Fruit fly (Drosophila melanogaster): ENCODE measurements around the gene CG17726.

Gene CG17726

DNA sequence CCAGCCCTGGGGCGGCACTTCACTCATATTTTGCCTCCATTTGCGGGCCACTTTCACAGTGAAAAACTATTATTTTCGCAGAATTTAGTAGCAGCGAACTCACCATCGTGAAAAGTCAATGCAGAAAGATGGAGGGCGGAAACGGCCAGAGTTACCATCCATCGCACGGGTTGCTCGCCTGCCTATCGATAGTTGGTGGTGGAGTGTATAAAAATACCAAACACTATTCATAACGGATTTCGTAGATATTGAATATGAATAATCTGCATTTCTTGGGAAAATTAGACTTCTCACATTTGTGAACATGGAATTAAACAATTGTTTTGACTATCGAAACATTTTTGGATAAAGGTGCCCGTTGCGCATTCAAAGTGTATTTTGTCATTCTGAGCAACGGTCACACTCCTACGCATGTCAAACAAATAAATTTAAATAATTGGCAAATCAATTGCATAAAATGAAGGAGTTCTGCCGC is 10.4 kb upstream of the CG17726 start, which contains the start of the genes RpS25 and CG4820 (continued):
- TF ChIP-seq CG6813 (GFP tag; optimal IDR thresholded peaks at IDR 0.05) (peak; percentile 92), z (GFP tag; IDR thresholded peaks at IDR 0.05) (0 out of 3 replicates have a peak, but pooled peaks have one; percentile 54), gcm (GFP tag; optimal IDR thresholded peaks at IDR 0.05) (peak; percentile 89), ap (GFP tag; IDR thresholded peaks at IDR 0.05) (peak; percentile 71), wor (GFP tag; IDR thresholded peaks at IDR 0.05) (0 out of 2 replicates have a peak, but pooled peaks have one; percentile 44), bigmax (GFP tag; optimal IDR thresholded peaks at IDR 0.05) (peak; percentile 92), jing (GFP tag; optimal IDR thresholded peaks at IDR 0.05) (peak; percentile 78), gfzf (GFP tag; optimal IDR thresholded peaks at IDR 0.05) (peak; percentile 97), Elba2 (GFP tag; optimal IDR thresholded peaks at IDR 0.05) (peak; percentile 52), CG10431 (GFP tag; optimal IDR thresholded peaks at IDR 0.05) (peak; percentile 87), ham (GFP tag; IDR thresholded peaks at IDR 0.05) (peak; percentile 55; the same call in 1 of the 2 replicates), btn (GFP tag; optimal IDR thresholded peaks at IDR 0.05) (peak; percentile 88), Nf-YA (GFP tag; IDR thresholded peaks at IDR 0.05) (peak; percentile 79), D19A (tag; optimal IDR thresholded peaks at IDR 0.05) (peak; percentile 65), nmo (GFP tag; optimal IDR thresholded peaks at IDR 0.05) (peak; percentile 93), Eip74EF (GFP tag; optimal IDR thresholded peaks at IDR 0.05) (peak in 1 of 2 experiments; percentile 84), chn (GFP tag; optimal IDR thresholded peaks at IDR 0.05) (peak; percentile 72), grau (tag; optimal IDR thresholded peaks at IDR 0.05) (peak; percentile 86), danr (GFP tag; IDR thresholded peaks at IDR 0.05) (peak; percentile 58; the same call in 1 of the 2 replicates), CG14667 (GFP tag; IDR thresholded peaks at IDR 0.05) (peak; percentile 65; the same call in 1 of the 2 replicates), Fer2 (tag; optimal IDR thresholded peaks at IDR 0.05) (peak; percentile 85), CG13424 (tag; optimal IDR thresholded peaks at IDR 0.05) (peak; percentile 84), abd-A (tag; optimal IDR thresholded peaks at IDR 0.05) (no peak), CG31365 (tag; optimal IDR thresholded peaks at IDR 0.05) (peak; percentile 86), CG4854 (GFP tag; optimal IDR thresholded peaks at IDR 0.05) (peak; percentile 83), CG15073 (GFP tag; optimal IDR thresholded peaks at IDR 0.05) (peak; percentile 9), kah (GFP tag; optimal IDR thresholded peaks at IDR 0.05) (peak; percentile 85), ATbp (GFP tag; optimal IDR thresholded peaks at IDR 0.05) (peak; percentile 87), pzg (GFP tag; optimal IDR thresholded peaks at IDR 0.05) (peak; percentile 98), slp2 (GFP tag; optimal IDR thresholded peaks at IDR 0.05) (peak; percentile 90), CG16779 (GFP tag; IDR thresholded peaks at IDR 0.05) (peak; percentile 79), CG9215 (GFP tag; IDR thresholded peaks at IDR 0.05) (peak; percentile 65), CG7372 (GFP tag; IDR thresholded peaks at IDR 0.05) (peak; percentile 82), CG12769 (tag; optimal IDR thresholded peaks at IDR 0.05) (peak; percentile 93), HLH54F (GFP tag; optimal IDR thresholded peaks at IDR 0.05) (peak; percentile 84), ro (GFP tag; IDR thresholded peaks at IDR 0.05) (no peak; the same call in 1 of the 2 replicates), CG32772 (GFP tag; IDR thresholded peaks at IDR 0.05) (peak; percentile 79), CG6254 (GFP tag; optimal IDR thresholded peaks at IDR 0.05) (peak; percentile 74), Bdp1 (GFP tag; optimal IDR thresholded peaks at IDR 0.05) (peak; percentile 86), CG6765 (GFP tag; optimal IDR thresholded peaks at IDR 0.05) (peak; percentile 97), dpn (GFP tag; optimal IDR thresholded peaks at IDR 0.05) (peak; percentile 80 to 94), CG10565 (GFP tag; optimal IDR thresholded peaks at IDR 0.05) (peak; percentile 59), CG13123 (GFP tag; optimal IDR thresholded peaks at IDR 0.05) (peak; percentile 82), cato (GFP tag; optimal IDR thresholded peaks at IDR 0.05; ENCODE audit: borderline replicate concordance) (peak; percentile 82), bsh (GFP tag; optimal IDR thresholded peaks at IDR 0.05) (peak; percentile 36 to 81), Hey (tag; optimal IDR thresholded peaks at IDR 0.05) (peak; percentile 85), CG10959 (GFP tag; IDR thresholded peaks at IDR 0.05) (peak; percentile 72), ind (GFP tag; optimal IDR thresholded peaks at IDR 0.05) (peak; percentile 72), Doc2 (GFP tag; IDR thresholded peaks at IDR 0.05) (peak; percentile 50), Hand (GFP tag; optimal IDR thresholded peaks at IDR 0.05) (peak; percentile 81)

All from whole organism, embryonic.